Fruit fly (Drosophila melanogaster): ENCODE measurements around the gene Grl36b.

Grl36b gene

dm6 chr2L:18148552-18149219, 23.1 kb upstream of the Grl36b start (continued):
- TF ChIP-seq CG4404 (GFP tag; IDR thresholded peaks at IDR 0.05) (no peak), Meics (GFP tag; optimal IDR thresholded peaks at IDR 0.05) (peak; percentile 67), mirr (GFP tag; optimal IDR thresholded peaks at IDR 0.05) (peak; percentile 99), Sry-δ (GFP tag; optimal IDR thresholded peaks at IDR 0.05) (no peak), Xrp1 (GFP tag; IDR thresholded peaks at IDR 0.05) (peak; percentile 82), CG9876 (GFP tag; optimal IDR thresholded peaks at IDR 0.05) (peak; percentile 27), CG4854 (GFP tag; optimal IDR thresholded peaks at IDR 0.05) (peak; percentile 19), ftz-f1 (GFP tag; optimal IDR thresholded peaks at IDR 0.05) (peak; percentile 67), sd (tag; optimal IDR thresholded peaks at IDR 0.05) (peak; percentile 72), trem (tag; optimal IDR thresholded peaks at IDR 0.05) (peak; percentile 6), CG9609 (GFP tag; optimal IDR thresholded peaks at IDR 0.05) (no peak), pzg (GFP tag; optimal IDR thresholded peaks at IDR 0.05) (no peak), CG13424 (tag; optimal IDR thresholded peaks at IDR 0.05) (peak; percentile 65), ems (GFP tag; optimal IDR thresholded peaks at IDR 0.05) (peak; percentile 25), nerfin-1 (tag; optimal IDR thresholded peaks at IDR 0.05) (peak; percentile 66), pita (GFP tag; optimal IDR thresholded peaks at IDR 0.05) (no peak), bigmax (GFP tag; optimal IDR thresholded peaks at IDR 0.05) (peak; percentile 46), Hmx (GFP tag; optimal IDR thresholded peaks at IDR 0.05) (no peak), CG2202 (tag; optimal IDR thresholded peaks at IDR 0.05) (peak; percentile 80), Vsx1 (GFP tag; optimal IDR thresholded peaks at IDR 0.05) (peak; percentile 82), CG6272 (GFP tag; IDR thresholded peaks at IDR 0.05) (no peak), Ets65A (GFP tag) (no peak), CG18011 (GFP tag; optimal IDR thresholded peaks at IDR 0.05) (peak; percentile 38), Elba2 (GFP tag; optimal IDR thresholded peaks at IDR 0.05) (no peak), ind (GFP tag; optimal IDR thresholded peaks at IDR 0.05) (peak; percentile 5), jigr1 (GFP tag; IDR thresholded peaks at IDR 0.05) (no peak), CG11093 (GFP tag; IDR thresholded peaks at IDR 0.05) (no peak), en (GFP tag; optimal IDR thresholded peaks at IDR 0.05) (no peak), Ptx1 (GFP tag; IDR thresholded peaks at IDR 0.05) (0 out of 2 replicates have a peak, but pooled peaks have one; percentile 15), CG43689 (GFP tag; IDR thresholded peaks at IDR 0.05) (no peak), CG4328 (GFP tag; optimal IDR thresholded peaks at IDR 0.05) (peak; percentile 68), Camta (GFP tag; optimal IDR thresholded peaks at IDR 0.05) (peak; percentile 58), CG3281 (GFP tag; optimal IDR thresholded peaks at IDR 0.05) (peak; percentile 69), Mes4 (GFP tag; optimal IDR thresholded peaks at IDR 0.05) (peak; percentile 62), CG9215 (GFP tag; IDR thresholded peaks at IDR 0.05) (no peak), onecut (GFP tag; IDR thresholded peaks at IDR 0.05) (peak; percentile 75), CG10959 (GFP tag; IDR thresholded peaks at IDR 0.05) (0 out of 2 replicates have a peak, but pooled peaks have one; percentile 38), cg (GFP tag; optimal IDR thresholded peaks at IDR 0.05) (peak; percentile 16), Oaz (GFP tag; IDR thresholded peaks at IDR 0.05) (no peak), CG2129 (GFP tag; IDR thresholded peaks at IDR 0.05; ENCODE audit: partially characterized antibody) (no peak), tna (GFP tag; IDR thresholded peaks at IDR 0.05; ENCODE audit: partially characterized antibody) (no peak), dysf (GFP tag; IDR thresholded peaks at IDR 0.05) (no peak), ham (GFP tag; IDR thresholded peaks at IDR 0.05) (no peak), CG8388 (GFP tag; optimal IDR thresholded peaks at IDR 0.05) (peak; percentile 10), kah (GFP tag; optimal IDR thresholded peaks at IDR 0.05) (peak; percentile 45), CG10366 (GFP tag; IDR thresholded peaks at IDR 0.05) (no peak; the same call in 1 of the 2 replicates), twi (tag; optimal IDR thresholded peaks at IDR 0.05) (no peak), CG7786 (GFP tag; optimal IDR thresholded peaks at IDR 0.05) (no peak), luna (GFP tag; optimal IDR thresholded peaks at IDR 0.05) (no peak), CG15696 (tag; optimal IDR thresholded peaks at IDR 0.05) (peak; percentile 52), Optix (GFP tag; IDR thresholded peaks at IDR 0.05) (peak; percentile 41; the same call in 1 of the 3 replicates)
